Worm (Caenorhabditis elegans): ENCODE results near the gene F21C10.6.

The F21C10.6 gene

ce11 chrV:9094060-9094628 is 30.1 kb upstream of the F21C10.6 start (continued):
- TF ChIP-seq egl-43 (GFP tag; IDR thresholded peaks at IDR 0.05), result no peak
- no peak for TF ChIP-seq aly-2 (tag; optimal IDR thresholded peaks at IDR 0.05)
- no peak for TF ChIP-seq lim-7 (GFP tag; IDR thresholded peaks at IDR 0.05)
- no peak for TF ChIP-seq daf-12 (tag; optimal IDR thresholded peaks at IDR 0.05)
- peak; percentile 79 for TF ChIP-seq dmd-6 (GFP tag; IDR thresholded peaks at IDR 0.05)
- TF ChIP-seq zfp-3 (GFP tag; conservative IDR thresholded peaks at IDR 0.05), result no peak
- peak; percentile 24 for TF ChIP-seq nhr-77 (tag; optimal IDR thresholded peaks at IDR 0.05)
- TF ChIP-seq nhr-6 (tag; optimal IDR thresholded peaks at IDR 0.05), result no peak
- no peak for TF ChIP-seq zip-11 (GFP tag; IDR thresholded peaks at IDR 0.05)
- TF ChIP-seq ZK337.2 (GFP tag; IDR thresholded peaks at IDR 0.05), result no peak
- TF ChIP-seq dve-1 (tag; optimal IDR thresholded peaks at IDR 0.05; ENCODE audit: insufficient read depth), result peak; percentile 86
- TF ChIP-seq daf-19 (GFP tag; conservative IDR thresholded peaks at IDR 0.05), result no peak
- no peak for TF ChIP-seq tag-97 (GFP tag; IDR thresholded peaks at IDR 0.05)
- no peak for TF ChIP-seq fos-1 (tag; optimal IDR thresholded peaks at IDR 0.05)
- TF ChIP-seq lin-29 (GFP tag; IDR thresholded peaks at IDR 0.05), result no peak
- TF ChIP-seq nhr-41 (GFP tag; IDR thresholded peaks at IDR 0.05), result no peak
- TF ChIP-seq vab-7 (GFP tag; IDR thresholded peaks at IDR 0.05), result no peak
- no peak for TF ChIP-seq hmg-1.1 (GFP tag; IDR thresholded peaks at IDR 0.05)
- TF ChIP-seq nhr-76 (tag; optimal IDR thresholded peaks at IDR 0.05), result no peak
- no peak for TF ChIP-seq F37D6.2 (tag; optimal IDR thresholded peaks at IDR 0.05)
- no peak for TF ChIP-seq pha-4 (GFP tag; IDR thresholded peaks at IDR 0.05)
- TF ChIP-seq pha-4 (tag; optimal IDR thresholded peaks at IDR 0.05), result peak; percentile 52
- TF ChIP-seq nhr-48 (tag; optimal IDR thresholded peaks at IDR 0.05), result peak; percentile 58
- TF ChIP-seq F26F4.8 (GFP tag; conservative IDR thresholded peaks at IDR 0.05), result no peak
- no peak for TF ChIP-seq spr-3 (GFP tag; optimal IDR thresholded peaks at IDR 0.05)
- TF ChIP-seq ceh-28 (tag; optimal IDR thresholded peaks at IDR 0.05), result no peak
- TF ChIP-seq nhr-102 (tag; optimal IDR thresholded peaks at IDR 0.05), result no peak
- 0 out of 2 replicates have a peak, but pooled peaks have one; percentile 27 for TF ChIP-seq T26A8.4 (GFP tag; IDR thresholded peaks at IDR 0.05)
- no peak for TF ChIP-seq ZK546.5 (tag; optimal IDR thresholded peaks at IDR 0.05)
- no peak for TF ChIP-seq dpl-1 (GFP tag; optimal IDR thresholded peaks at IDR 0.05)
- no peak for TF ChIP-seq skn-1 (tag; optimal IDR thresholded peaks at IDR 0.05)
- no peak for TF ChIP-seq rbr-2 (tag; optimal IDR thresholded peaks at IDR 0.05)
- no peak for TF ChIP-seq lin-38 (GFP tag; IDR thresholded peaks at IDR 0.05)
- no peak for TF ChIP-seq cey-2 (tag; optimal IDR thresholded peaks at IDR 0.05; ENCODE audit: borderline replicate concordance, insufficient read depth)
- peak; percentile 68 for TF ChIP-seq nhr-11 (tag; optimal IDR thresholded peaks at IDR 0.05)

ce11 chrV:9094976-9095375 is 29.3 kb upstream of the F21C10.6 start:
- TF ChIP-seq ceh-28 (tag; optimal IDR thresholded peaks at IDR 0.05), result no peak
- no peak for TF ChIP-seq snpc-4 (tag; optimal IDR thresholded peaks at IDR 0.05)
- no peak for TF ChIP-seq snpc-1.2 (GFP tag; IDR thresholded peaks at IDR 0.05)
- TF ChIP-seq gei-8 (GFP tag; optimal IDR thresholded peaks at IDR 0.05), result no peak
- TF ChIP-seq ztf-7 (tag; optimal IDR thresholded peaks at IDR 0.05), result no peak
- no peak for TF ChIP-seq ceh-44 (GFP tag; IDR thresholded peaks at IDR 0.05)
- TF ChIP-seq T26A8.4 (GFP tag; IDR thresholded peaks at IDR 0.05), result no peak
- TF ChIP-seq ceh-62 (tag; optimal IDR thresholded peaks at IDR 0.05), result no peak
- peak; percentile 15; the same call in 1 of the 2 replicates for TF ChIP-seq dmd-6 (GFP tag; IDR thresholded peaks at IDR 0.05)
- TF ChIP-seq ces-1 (GFP tag; optimal IDR thresholded peaks at IDR 0.05), result no peak
- TF ChIP-seq nhr-41 (GFP tag; IDR thresholded peaks at IDR 0.05), result no peak
- TF ChIP-seq mdl-1 (tag; optimal IDR thresholded peaks at IDR 0.05), result no peak
- TF ChIP-seq F49E8.2 (tag; optimal IDR thresholded peaks at IDR 0.05; ENCODE audit: borderline replicate concordance), result no peak
- TF ChIP-seq nhr-77 (tag; optimal IDR thresholded peaks at IDR 0.05), result peak; percentile 18
- no peak for TF ChIP-seq pha-4 (GFP tag; IDR thresholded peaks at IDR 0.05)
- no peak for TF ChIP-seq pha-4 (tag; optimal IDR thresholded peaks at IDR 0.05)
- no peak for TF ChIP-seq mxl-2 (GFP tag; conservative IDR thresholded peaks at IDR 0.05)
- TF ChIP-seq daf-16 (GFP tag; optimal IDR thresholded peaks at IDR 0.05), result no peak
- TF ChIP-seq daf-16 (tag; optimal IDR thresholded peaks at IDR 0.05), result peak; percentile 50
- no peak for TF ChIP-seq lin-15B (tag; optimal IDR thresholded peaks at IDR 0.05)
- no peak for TF ChIP-seq cey-2 (tag; optimal IDR thresholded peaks at IDR 0.05; ENCODE audit: borderline replicate concordance, insufficient read depth)
- TF ChIP-seq rbr-2 (tag; optimal IDR thresholded peaks at IDR 0.05), result no peak
- no peak for TF ChIP-seq nhr-11 (tag; optimal IDR thresholded peaks at IDR 0.05)
- no peak for TF ChIP-seq hif-1 (tag; optimal IDR thresholded peaks at IDR 0.05)
- no peak for TF ChIP-seq ZK546.5 (tag; optimal IDR thresholded peaks at IDR 0.05)
- no peak for TF ChIP-seq Y48G9A.11 (GFP tag; IDR thresholded peaks at IDR 0.05)
- TF ChIP-seq tag-97 (GFP tag; IDR thresholded peaks at IDR 0.05), result no peak
- no peak for TF ChIP-seq daf-12 (tag; optimal IDR thresholded peaks at IDR 0.05)
